Fruit fly (Drosophila melanogaster) whole organism, embryonic: ENCODE data around the gene CG15894.

ENCODE experiments used
- Atf-2 ChIP-seq: fragments of 200-800 bp; sonication (Bioruptor generic); optimal IDR thresholded peaks from 2 replicates; lab custom pipeline; 2016; ENCODE audit warnings: missing biosample characterization, missing genetic modification characterization
- Bteb2 ChIP-seq: fragments of 200-800 bp; sonication (Bioruptor generic); optimal IDR thresholded peaks from 2 replicates; lab custom pipeline; 2016; ENCODE audit warnings: missing biosample characterization, missing genetic modification characterization
- CG10654 ChIP-seq: fragments of 200-800 bp; sonication (Bioruptor generic); optimal IDR thresholded peaks from 2 replicates; lab custom pipeline; 2016; ENCODE audit warnings: missing biosample characterization, missing genetic modification characterization
- CG12942 ChIP-seq: fragments of 200-800 bp; sonication (Bioruptor generic); optimal IDR thresholded peaks from 3 replicates; lab custom pipeline; 2016; ENCODE audit warnings: missing biosample characterization, missing genetic modification characterization
- CG13296 ChIP-seq: fragments of 200-800 bp; sonication (Bioruptor generic); optimal IDR thresholded peaks from 3 replicates; lab custom pipeline; 2018; ENCODE audit warnings: missing biosample characterization, mild to moderate bottlenecking, missing genetic modification characterization
- CG17328 ChIP-seq: fragments of 200-800 bp; sonication (Bioruptor generic); IDR thresholded peaks from 2 replicates; pipeline ENCODE4 v1.3.6; 2022; ENCODE audit warnings: missing biosample characterization, missing genetic modification characterization
- CG17612 ChIP-seq: fragments of 200-800 bp; sonication (Bioruptor generic); IDR thresholded peaks from 2 replicates; pipeline ENCODE4 v1.3.6; 2022; ENCODE audit warnings: missing biosample characterization, missing genetic modification characterization
- CG18476 ChIP-seq: fragments of 200-800 bp; sonication (Bioruptor generic); optimal IDR thresholded peaks from 2 replicates; lab custom pipeline; 2016; ENCODE audit warnings: missing biosample characterization, mild to moderate bottlenecking, missing genetic modification characterization
- CG18619 ChIP-seq: fragments of 200-800 bp; sonication (Bioruptor generic); optimal IDR thresholded peaks from 3 replicates; lab custom pipeline; 2017; ENCODE audit warnings: missing biosample characterization, mild to moderate bottlenecking, missing genetic modification characterization
- CG18764 ChIP-seq: fragments of 200-800 bp; sonication (Bioruptor generic); optimal IDR thresholded peaks from 3 replicates; lab custom pipeline; 2016; ENCODE audit warnings: missing biosample characterization, missing genetic modification characterization
- CG30020 ChIP-seq: fragments of 200-800 bp; optimal IDR thresholded peaks from 2 replicates; lab custom pipeline; 2019; ENCODE audit warnings: missing biosample characterization, mild to moderate bottlenecking, missing genetic modification characterization, moderate library complexity
- CG3065 ChIP-seq: fragments of 200-800 bp; sonication (Bioruptor generic); optimal IDR thresholded peaks from 2 replicates; lab custom pipeline; 2016; ENCODE audit warnings: missing biosample characterization, missing genetic modification characterization
- CG33213 ChIP-seq: fragments of 200-800 bp; sonication (Bioruptor generic); optimal IDR thresholded peaks from 3 replicates; lab custom pipeline; 2016; ENCODE audit warnings: missing biosample characterization, missing genetic modification characterization
- CG6765 ChIP-seq: fragments of 200-800 bp; sonication (Bioruptor generic); optimal IDR thresholded peaks from 3 replicates; lab custom pipeline; 2017; ENCODE audit warnings: missing biosample characterization, mild to moderate bottlenecking, missing genetic modification characterization
- CG6813 ChIP-seq: fragments of 200-800 bp; sonication (Bioruptor generic); optimal IDR thresholded peaks from 2 replicates; lab custom pipeline; 2017; ENCODE audit warnings: missing biosample characterization, missing genetic modification characterization, mild to moderate bottlenecking, moderate library complexity, missing genetic modification reagents
- CG8089 ChIP-seq: fragments of 200-800 bp; sonication (Bioruptor generic); optimal IDR thresholded peaks from 3 replicates; lab custom pipeline; 2016; ENCODE audit warnings: missing biosample characterization, missing genetic modification characterization
- CG8924 ChIP-seq: fragments of 200-800 bp; optimal IDR thresholded peaks from 3 replicates; lab custom pipeline; 2019; ENCODE audit warnings: missing biosample characterization, mild to moderate bottlenecking, missing genetic modification characterization, moderate library complexity
- Chrac-16 ChIP-seq: fragments of 200-800 bp; sonication (Bioruptor generic); optimal IDR thresholded peaks from 3 replicates; lab custom pipeline; 2016; ENCODE audit warnings: missing biosample characterization, missing genetic modification characterization
- CkIIα-i1 ChIP-seq: fragments of 200-800 bp; sonication (Bioruptor generic); IDR thresholded peaks from 2 replicates; pipeline ENCODE4 v1.3.6; 2022; ENCODE audit warnings: missing biosample characterization, missing genetic modification characterization
- D19B ChIP-seq: fragments of 200-800 bp; sonication (Bioruptor generic); optimal IDR thresholded peaks from 2 replicates; lab custom pipeline; 2017; ENCODE audit warnings: missing biosample characterization, mild to moderate bottlenecking, missing genetic modification characterization
- Doc2 ChIP-seq: fragments of 200-800 bp; sonication (Bioruptor generic); IDR thresholded peaks from 2 replicates; pipeline ENCODE4 v1.3.6; 2022; ENCODE audit warnings: missing biosample characterization, missing genetic modification characterization
- Ets97D ChIP-seq: fragments of 200-800 bp; sonication (Bioruptor generic); optimal IDR thresholded peaks from 3 replicates; lab custom pipeline; 2016; ENCODE audit warnings: missing biosample characterization, missing genetic modification characterization
- Hey ChIP-seq: fragments of 200-800 bp; sonication (Bioruptor generic); optimal IDR thresholded peaks from 3 replicates; lab custom pipeline; 2018; ENCODE audit warnings: missing biosample characterization, mild to moderate bottlenecking, missing genetic modification characterization
- HmgZ ChIP-seq: fragments of 200-800 bp; sonication (Bioruptor generic); optimal IDR thresholded peaks from 2 replicates; lab custom pipeline; 2018; ENCODE audit warnings: missing biosample characterization, mild to moderate bottlenecking, missing genetic modification characterization
- Lim3 ChIP-seq: fragments of 200-800 bp; sonication (Bioruptor generic); IDR thresholded peaks from 2 replicates; pipeline ENCODE4 v1.3.6; 2022; ENCODE audit warnings: missing biosample characterization, missing genetic modification characterization
- Lpt ChIP-seq: fragments of >200 bp; optimal IDR thresholded peaks from 2 replicates; lab custom pipeline; 2018; ENCODE audit warnings: missing biosample characterization, missing genetic modification characterization
- MBD-R2 ChIP-seq: fragments of 200-800 bp; sonication (Bioruptor generic); IDR thresholded peaks from 2 replicates; pipeline ENCODE4 v1.3.6; 2022; ENCODE audit warnings: missing biosample characterization, missing genetic modification characterization
- MESR4 ChIP-seq: fragments of 200-800 bp; sonication (Bioruptor generic); optimal IDR thresholded peaks from 2 replicates; lab custom pipeline; 2018; ENCODE audit warnings: missing biosample characterization, mild to moderate bottlenecking, missing genetic modification characterization, moderate library complexity
- Meics ChIP-seq: fragments of 200-800 bp; sonication (Bioruptor generic); optimal IDR thresholded peaks from 2 replicates; lab custom pipeline; 2017; ENCODE audit warnings: missing biosample characterization, mild to moderate bottlenecking, missing genetic modification characterization
- Myb ChIP-seq: fragments of 200-800 bp; sonication (Bioruptor generic); optimal IDR thresholded peaks from 2 replicates; lab custom pipeline; 2016; ENCODE audit warnings: missing biosample characterization, missing genetic modification characterization
- NC2α ChIP-seq: fragments of 200-800 bp; sonication (Bioruptor generic); optimal IDR thresholded peaks from 2 replicates; lab custom pipeline; 2016; ENCODE audit warnings: missing biosample characterization, missing genetic modification characterization
- Opbp ChIP-seq: fragments of 200-800 bp; sonication (Bioruptor generic); IDR thresholded peaks from 3 replicates; pipeline ENCODE4 v1.3.6; 2022; ENCODE audit warnings: missing biosample characterization, missing genetic modification characterization; ENCODE audit not compliant: partially characterized antibody
- Ptx1 ChIP-seq: fragments of 200-800 bp; sonication (Bioruptor generic); IDR thresholded peaks from 2 replicates; pipeline ENCODE4 v1.3.6; 2022; ENCODE audit warnings: missing biosample characterization, missing genetic modification characterization
- Scr ChIP-seq: fragments of 200-800 bp; sonication (Bioruptor generic); IDR thresholded peaks from 2 replicates; pipeline ENCODE4 v1.3.6; 2022; ENCODE audit warnings: missing biosample characterization, missing genetic modification characterization; ENCODE audit not compliant: partially characterized antibody
- ab ChIP-seq: fragments of 200-800 bp; sonication (Bioruptor generic); optimal IDR thresholded peaks from 2 replicates; lab custom pipeline; 2016; ENCODE audit warnings: missing biosample characterization, missing genetic modification characterization
- al ChIP-seq: fragments of 200-800 bp; sonication (Bioruptor generic); IDR thresholded peaks from 2 replicates; pipeline ENCODE4 v1.3.6; 2022; ENCODE audit warnings: missing biosample characterization, missing genetic modification characterization
- bcd ChIP-seq: fragments of 200-800 bp; sonication (Bioruptor generic); optimal IDR thresholded peaks from 2 replicates; lab custom pipeline; 2017; ENCODE audit warnings: missing biosample characterization, mild to moderate bottlenecking, missing genetic modification characterization
- bowl ChIP-seq: fragments of 200-800 bp; sonication (Bioruptor generic); IDR thresholded peaks from 2 replicates; pipeline ENCODE4 v1.3.6; 2022; ENCODE audit warnings: missing biosample characterization, missing genetic modification characterization
- gt ChIP-seq: fragments of 200-800 bp; sonication (Bioruptor generic); IDR thresholded peaks from 2 replicates; pipeline ENCODE4 v1.3.6; 2022; ENCODE audit warnings: missing biosample characterization, missing genetic modification characterization
- lilli ChIP-seq: fragments of 200-800 bp; sonication (Bioruptor generic); optimal IDR thresholded peaks from 3 replicates; lab custom pipeline; 2016; ENCODE audit warnings: missing biosample characterization, missing genetic modification characterization
- nom ChIP-seq: fragments of 200-800 bp; sonication (Bioruptor generic); optimal IDR thresholded peaks from 2 replicates; lab custom pipeline; 2017; ENCODE audit warnings: missing biosample characterization, missing genetic modification characterization, mild to moderate bottlenecking, moderate library complexity, missing genetic modification reagents
- odd ChIP-seq: fragments of 200-800 bp; sonication (Bioruptor generic); optimal IDR thresholded peaks from 2 replicates; lab custom pipeline; 2017; ENCODE audit warnings: missing biosample characterization, mild to moderate bottlenecking, missing genetic modification characterization
- ranshi ChIP-seq: fragments of 200-800 bp; sonication (Bioruptor generic); IDR thresholded peaks from 2 replicates; pipeline ENCODE4 v1.3.6; 2022; ENCODE audit warnings: missing biosample characterization, missing genetic modification characterization
- seq ChIP-seq: fragments of 200-800 bp; sonication (Bioruptor generic); IDR thresholded peaks from 2 replicates; pipeline ENCODE4 v1.3.6; 2022; ENCODE audit warnings: missing biosample characterization, missing genetic modification characterization
- tgo ChIP-seq: fragments of 200-800 bp; sonication (Bioruptor generic); IDR thresholded peaks from 3 replicates; pipeline ENCODE4 v1.3.6; 2022; ENCODE audit warnings: missing biosample characterization, missing genetic modification characterization
- tio ChIP-seq: fragments of 200-800 bp; sonication (Bioruptor generic); optimal IDR thresholded peaks from 2 replicates; lab custom pipeline; 2017; ENCODE audit warnings: missing biosample characterization, missing genetic modification characterization, inconsistent platforms
- tna ChIP-seq: fragments of 200-800 bp; sonication (Bioruptor generic); IDR thresholded peaks from 2 replicates; pipeline ENCODE4 v1.3.6; 2022; ENCODE audit warnings: missing biosample characterization, missing genetic modification characterization; ENCODE audit not compliant: partially characterized antibody
- trh ChIP-seq: fragments of 200-800 bp; sonication (Bioruptor generic); optimal IDR thresholded peaks from 2 replicates; lab custom pipeline; 2016; ENCODE audit warnings: missing biosample characterization, missing genetic modification characterization
- tx ChIP-seq: fragments of 200-800 bp; sonication (Bioruptor generic); optimal IDR thresholded peaks from 2 replicates; lab custom pipeline; 2016; ENCODE audit warnings: missing biosample characterization, missing genetic modification characterization
- unc-4 ChIP-seq: fragments of 200-800 bp; sonication (Bioruptor generic); IDR thresholded peaks from 2 replicates; pipeline ENCODE4 v1.3.6; 2022; ENCODE audit warnings: missing biosample characterization, missing genetic modification characterization; ENCODE audit not compliant: partially characterized antibody
- vfl ChIP-seq: fragments of 200-800 bp; sonication (Bioruptor generic); optimal IDR thresholded peaks from 2 replicates; lab custom pipeline; 2016; ENCODE audit warnings: missing biosample characterization, missing genetic modification characterization
- vnd ChIP-seq: fragments of 200-800 bp; sonication (Bioruptor generic); IDR thresholded peaks from 3 replicates; pipeline ENCODE4 v1.3.6; 2022; ENCODE audit warnings: missing biosample characterization, missing genetic modification characterization; ENCODE audit not compliant: partially characterized antibody
- wdn ChIP-seq: fragments of 200-800 bp; sonication (Bioruptor generic); IDR thresholded peaks from 2 replicates; pipeline ENCODE4 v1.3.6; 2022; ENCODE audit warnings: missing biosample characterization, missing genetic modification characterization

CG15894 gene

dm6 chrX:6260900-6261299, 48.1 kb upstream of the CG15894 start, which contains the start of gene Josd (continued):
- no peak for TF ChIP-seq CG18764 (GFP tag; lab: Kevin White, UChicago)
- TF ChIP-seq CG17328 (GFP tag; lab: Robert Waterston, UW): no peak
- TF ChIP-seq Ets97D: peak; percentile 31
- no peak for TF ChIP-seq odd
- no peak for TF ChIP-seq Ptx1 (GFP tag; lab: Robert Waterston, UW)
- TF ChIP-seq Chrac-16 (GFP tag; lab: Kevin White, UChicago): no peak
- no peak for TF ChIP-seq Lim3 (GFP tag; lab: Robert Waterston, UW)
- peak; percentile 24 for TF ChIP-seq MESR4 (GFP tag; lab: Kevin White, UChicago)
- TF ChIP-seq Lpt (GFP tag; lab: Kevin White, UChicago): no peak
- no peak for TF ChIP-seq vfl (GFP tag; lab: Kevin White, UChicago)
- no peak for TF ChIP-seq bcd (GFP tag; lab: Kevin White, UChicago)
- no peak for TF ChIP-seq trh (GFP tag; lab: Kevin White, UChicago)
- peak; percentile 67 for TF ChIP-seq vnd (GFP tag; lab: Robert Waterston, UW)
- no peak for TF ChIP-seq al (GFP tag; lab: Robert Waterston, UW)
- TF ChIP-seq unc-4: peak; percentile 84
- no peak for TF ChIP-seq HmgZ
- TF ChIP-seq Meics (GFP tag; lab: Kevin White, UChicago): no peak
- no peak for TF ChIP-seq Atf-2
- TF ChIP-seq CG10654 (GFP tag; lab: Kevin White, UChicago): no peak
- TF ChIP-seq tna: peak; percentile 54
- no peak for TF ChIP-seq CG18476
- no peak for TF ChIP-seq tgo
- TF ChIP-seq CG12942: no peak
- no peak for TF ChIP-seq NC2α (GFP tag; lab: Kevin White, UChicago)
- no peak for TF ChIP-seq CG6765
- no peak for TF ChIP-seq ranshi (GFP tag; lab: Robert Waterston, UW)
- no peak for TF ChIP-seq gt (GFP tag; lab: Robert Waterston, UW)
- TF ChIP-seq CG6813: no peak
- TF ChIP-seq Hey: no peak
- TF ChIP-seq CG33213 (GFP tag; lab: Kevin White, UChicago): no peak
- TF ChIP-seq nom (GFP tag; lab: Kevin White, UChicago): no peak
- TF ChIP-seq CG30020: peak; percentile 7
- no peak for TF ChIP-seq tx (GFP tag; lab: Kevin White, UChicago)
- TF ChIP-seq CG13296 (GFP tag; lab: Kevin White, UChicago): no peak
- TF ChIP-seq Bteb2 (GFP tag; lab: Kevin White, UChicago): no peak
- peak; percentile 86 for TF ChIP-seq Scr (GFP tag; lab: Robert Waterston, UW)
- TF ChIP-seq CG8924 (tag; lab: Kevin White, UChicago): no peak
- no peak for TF ChIP-seq CG8089 (GFP tag; lab: Kevin White, UChicago)
- TF ChIP-seq Doc2 (GFP tag; lab: Robert Waterston, UW): no peak
- no peak for TF ChIP-seq CG18619 (GFP tag; lab: Kevin White, UChicago)
- no peak for TF ChIP-seq CG17612 (GFP tag; lab: Robert Waterston, UW)
- TF ChIP-seq Opbp (GFP tag; lab: Robert Waterston, UW): peak; percentile 85
- TF ChIP-seq wdn (GFP tag; lab: Robert Waterston, UW): no peak
- TF ChIP-seq tio: no peak
- peak; percentile 75 for TF ChIP-seq Myb (GFP tag; lab: Kevin White, UChicago)
- peak; percentile 71 for TF ChIP-seq MBD-R2 (GFP tag; lab: Robert Waterston, UW)
- no peak for TF ChIP-seq CkIIα-i1 (GFP tag; lab: Robert Waterston, UW)
- TF ChIP-seq lilli (GFP tag; lab: Kevin White, UChicago): no peak
- TF ChIP-seq CG3065: no peak
- no peak for TF ChIP-seq D19B (GFP tag; lab: Kevin White, UChicago)
- no peak for TF ChIP-seq seq (GFP tag; lab: Robert Waterston, UW)
- TF ChIP-seq ab: no peak
- TF ChIP-seq bowl (GFP tag; lab: Robert Waterston, UW): no peak
